Fruit fly (Drosophila melanogaster): ENCODE measurements around the gene CG11693.

DNA sequence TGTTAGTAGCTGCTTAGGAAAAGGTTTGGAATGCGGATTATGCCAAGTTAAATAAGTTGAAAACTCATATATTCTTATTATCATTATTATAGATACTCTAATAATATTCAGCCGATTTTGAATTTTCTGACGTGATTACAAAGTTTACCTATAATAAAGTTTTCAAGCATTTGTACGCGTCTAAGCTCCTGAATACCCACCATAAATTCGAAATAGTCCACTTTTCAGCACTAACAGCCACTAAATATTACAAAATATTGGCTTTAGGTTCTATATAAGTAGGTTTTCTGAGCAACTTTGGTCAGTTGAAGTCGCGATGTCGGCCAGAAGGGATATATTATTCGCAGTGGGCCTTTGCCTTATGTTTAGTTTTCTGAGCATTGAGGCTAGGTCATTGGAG, 13.4 kb upstream of the CG11693 start, which contains the start of gene CG7443:
- no peak for TF ChIP-seq onecut (GFP tag; IDR thresholded peaks at IDR 0.05)
- TF ChIP-seq CG42726 (GFP tag; IDR thresholded peaks at IDR 0.05; ENCODE audit: partially characterized antibody) = no peak
- no peak for TF ChIP-seq gce (GFP tag; IDR thresholded peaks at IDR 0.05)
- no peak for TF ChIP-seq Hr78 (GFP tag; optimal IDR thresholded peaks at IDR 0.05)
- no peak for TF ChIP-seq CG4360 (GFP tag; IDR thresholded peaks at IDR 0.05)
- no peak for TF ChIP-seq MESR4 (GFP tag; optimal IDR thresholded peaks at IDR 0.05)
- no peak for TF ChIP-seq sr (GFP tag; IDR thresholded peaks at IDR 0.05)

All from whole organism, embryonic.